Worm (Caenorhabditis elegans) whole organism, mixed stage, embryonic: Measurements from ENCODE around the gene F13D12.3.

Experiments
- M03D4.4 ChIP-seq: sonication (generic microtip); optimal IDR thresholded peaks from 2 replicates; lab custom pipeline; 2017; ENCODE audit warnings: mild to moderate bottlenecking, missing genetic modification characterization, missing compliant biosample characterization
- blmp-1 ChIP-seq: fragments of 150-350 bp; optimal IDR thresholded peaks from 2 replicates; lab custom pipeline; 2014; ENCODE audit warnings: missing biosample characterization, missing genetic modification characterization
- ceh-39 ChIP-seq: fragments of 150-350 bp; optimal IDR thresholded peaks from 2 replicates; lab custom pipeline; 2014; ENCODE audit warnings: missing biosample characterization, missing genetic modification characterization
- ceh-43 ChIP-seq: fragments of 200-800 bp; sonication (Bioruptor generic); optimal IDR thresholded peaks from 2 replicates; lab custom pipeline; 2018; ENCODE audit warnings: mild to moderate bottlenecking, missing genetic modification characterization, moderate library complexity, missing compliant biosample characterization
- ceh-83 ChIP-seq: fragments of 200-800 bp; sonication (Bioruptor generic); optimal IDR thresholded peaks from 2 replicates; lab custom pipeline; 2018; ENCODE audit warnings: mild to moderate bottlenecking, missing genetic modification characterization, missing compliant biosample characterization
- ces-1 ChIP-seq: fragments of 150-350 bp; optimal IDR thresholded peaks from 2 replicates; lab custom pipeline; 2014; ENCODE audit warnings: missing biosample characterization, missing genetic modification reagents, missing genetic modification characterization
- cnd-1 ChIP-seq: fragments of 200-800 bp; sonication (Bioruptor generic); optimal IDR thresholded peaks from 2 replicates; lab custom pipeline; 2018; ENCODE audit warnings: mild to moderate bottlenecking, missing genetic modification characterization, missing compliant biosample characterization
- drap-1 ChIP-seq: fragments of 200-800 bp; sonication (Bioruptor generic); optimal IDR thresholded peaks from 3 replicates; lab custom pipeline; 2018; ENCODE audit warnings: mild to moderate bottlenecking, missing genetic modification characterization, missing compliant biosample characterization
- elt-1 ChIP-seq: sonication (generic microtip); optimal IDR thresholded peaks from 2 replicates; lab custom pipeline; 2017; ENCODE audit warnings: missing genetic modification characterization, mild to moderate bottlenecking, missing compliant biosample characterization, antibody characterized with exemption, moderate library complexity, borderline replicate concordance; ENCODE audit not compliant: insufficient read depth
- elt-3 ChIP-seq: fragments of 150-350 bp; optimal IDR thresholded peaks from 2 replicates; lab custom pipeline; 2014; ENCODE audit warnings: missing biosample characterization, missing genetic modification characterization
- flh-1 ChIP-seq: fragments of 200-800 bp; sonication (Bioruptor generic); optimal IDR thresholded peaks from 2 replicates; lab custom pipeline; 2018; ENCODE audit warnings: mild to moderate bottlenecking, missing genetic modification characterization, moderate library complexity, missing compliant biosample characterization
- ham-2 ChIP-seq: fragments of 200-800 bp; sonication (Bioruptor generic); optimal IDR thresholded peaks from 2 replicates; lab custom pipeline; 2018; ENCODE audit warnings: mild to moderate bottlenecking, missing genetic modification characterization, missing compliant biosample characterization
- hlh-1 ChIP-seq: fragments of 150-350 bp; optimal IDR thresholded peaks from 2 replicates; lab custom pipeline; 2014; ENCODE audit warnings: missing biosample characterization, missing genetic modification reagents, missing genetic modification characterization
- lin-13 ChIP-seq: fragments of 150-350 bp; optimal IDR thresholded peaks from 2 replicates; lab custom pipeline; 2014; ENCODE audit warnings: missing biosample characterization, missing genetic modification characterization
- lin-32 ChIP-seq: fragments of 200-800 bp; sonication (Bioruptor generic); optimal IDR thresholded peaks from 2 replicates; lab custom pipeline; 2018; ENCODE audit warnings: mild to moderate bottlenecking, missing genetic modification characterization, missing compliant biosample characterization
- lsy-2 ChIP-seq: fragments of 150-350 bp; optimal IDR thresholded peaks from 2 replicates; lab custom pipeline; 2014; ENCODE audit warnings: missing biosample characterization, missing genetic modification characterization
- mab-5 ChIP-seq: fragments of 150-350 bp; optimal IDR thresholded peaks from 2 replicates; lab custom pipeline; 2014; ENCODE audit warnings: missing biosample characterization, missing genetic modification characterization
- mep-1 ChIP-seq: fragments of 150-350 bp; optimal IDR thresholded peaks from 2 replicates; lab custom pipeline; 2017; ENCODE audit warnings: missing biosample characterization, missing genetic modification reagents, missing genetic modification characterization, inconsistent platforms
- mls-2 ChIP-seq: sonication (generic microtip); optimal IDR thresholded peaks from 2 replicates; lab custom pipeline; 2016; ENCODE audit warnings: mild to moderate bottlenecking, missing genetic modification characterization, moderate library complexity, missing compliant biosample characterization
- nhr-12 ChIP-seq: fragments of 150-350 bp; optimal IDR thresholded peaks from 2 replicates; lab custom pipeline; 2014; ENCODE audit warnings: missing biosample characterization, missing genetic modification characterization
- nhr-2 ChIP-seq: fragments of 150-350 bp; optimal IDR thresholded peaks from 2 replicates; lab custom pipeline; 2014; ENCODE audit warnings: missing biosample characterization, missing genetic modification characterization
- nhr-237 ChIP-seq: fragments of 150-350 bp; optimal IDR thresholded peaks from 2 replicates; lab custom pipeline; 2014; ENCODE audit warnings: missing biosample characterization, missing genetic modification characterization
- nhr-28 ChIP-seq: fragments of 150-350 bp; optimal IDR thresholded peaks from 2 replicates; lab custom pipeline; 2014; ENCODE audit warnings: missing biosample characterization, missing genetic modification characterization
- nhr-76 ChIP-seq: sonication (generic microtip); optimal IDR thresholded peaks from 2 replicates; lab custom pipeline; 2017; ENCODE audit warnings: missing biosample characterization, missing genetic modification characterization
- pha-4 ChIP-seq: fragments of 150-350 bp; optimal IDR thresholded peaks from 2 replicates; lab custom pipeline; 2018; ENCODE audit warnings: missing biosample characterization, missing genetic modification reagents, missing genetic modification characterization
- sem-2 ChIP-seq: fragments of 200-800 bp; sonication (Bioruptor generic); optimal IDR thresholded peaks from 2 replicates; lab custom pipeline; 2018; ENCODE audit warnings: mild to moderate bottlenecking, missing genetic modification characterization, missing compliant biosample characterization
- snpc-4 ChIP-seq: fragments of 150-350 bp; optimal IDR thresholded peaks from 2 replicates; lab custom pipeline; 2014; ENCODE audit warnings: missing biosample characterization, missing genetic modification characterization
- sptf-1 ChIP-seq: sonication (generic microtip); optimal IDR thresholded peaks from 2 replicates; lab custom pipeline; 2017; ENCODE audit warnings: mild to moderate bottlenecking, missing genetic modification characterization, moderate library complexity, missing compliant biosample characterization
- unc-120 ChIP-seq: sonication (generic microtip); optimal IDR thresholded peaks from 2 replicates; lab custom pipeline; 2017; ENCODE audit warnings: missing genetic modification characterization, missing compliant biosample characterization; ENCODE audit not compliant: poor library complexity, severe bottlenecking
- unc-62 ChIP-seq: fragments of 150-350 bp; optimal IDR thresholded peaks from 2 replicates; lab custom pipeline; 2014; ENCODE audit warnings: missing biosample characterization, missing genetic modification reagents, missing genetic modification characterization
- zip-8 ChIP-seq: fragments of 150-350 bp; optimal IDR thresholded peaks from 2 replicates; lab custom pipeline; 2014; ENCODE audit warnings: missing biosample characterization, missing genetic modification characterization
- ztf-11 ChIP-seq: fragments of 150-350 bp; optimal IDR thresholded peaks from 2 replicates; lab custom pipeline; 2014; ENCODE audit warnings: missing biosample characterization, missing genetic modification characterization

F13D12.3 gene

ce11 chrII:11713569-11713968 is 6.6 kb upstream of the F13D12.3 start, which contains the start of gene F13D12.10:
TSS of gene F13D12.10 (plus strand) at chrII:11713799.
- TF ChIP-seq M03D4.4 (tag; lab: Kevin White, UChicago) (no peak), unc-120 (tag; lab: Kevin White, UChicago) (peak; percentile 7), sem-2 (GFP tag; lab: Kevin White, UChicago) (no peak), nhr-237 (no peak), hlh-1 (tag; lab: Kevin White, UChicago) (peak; percentile 95)
- TF ChIP-seq, all 35 proteins: peak for 2

DNA sequence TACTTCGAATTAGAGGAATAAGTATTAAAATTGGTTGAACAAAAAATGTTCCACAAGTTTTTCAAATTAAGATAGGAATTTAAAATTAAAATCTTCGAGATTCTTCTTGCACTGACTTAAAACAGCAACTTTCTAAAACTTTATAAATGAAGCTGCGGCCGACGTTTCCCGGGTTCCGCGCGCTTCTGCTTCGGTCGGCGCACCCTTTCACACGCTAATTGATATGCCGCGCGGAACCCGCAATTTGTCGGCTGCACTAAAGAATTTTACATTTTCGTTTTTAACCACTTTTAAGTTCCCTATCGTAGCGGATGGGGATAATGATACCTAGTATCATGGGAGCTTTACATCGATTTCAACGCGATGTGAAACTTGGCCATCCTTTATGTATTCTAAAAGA is 5.5 kb upstream of the F13D12.3 start:
- no peak for TF ChIP-seq ces-1 (GFP tag; lab: Kevin White, UChicago)

DNA sequence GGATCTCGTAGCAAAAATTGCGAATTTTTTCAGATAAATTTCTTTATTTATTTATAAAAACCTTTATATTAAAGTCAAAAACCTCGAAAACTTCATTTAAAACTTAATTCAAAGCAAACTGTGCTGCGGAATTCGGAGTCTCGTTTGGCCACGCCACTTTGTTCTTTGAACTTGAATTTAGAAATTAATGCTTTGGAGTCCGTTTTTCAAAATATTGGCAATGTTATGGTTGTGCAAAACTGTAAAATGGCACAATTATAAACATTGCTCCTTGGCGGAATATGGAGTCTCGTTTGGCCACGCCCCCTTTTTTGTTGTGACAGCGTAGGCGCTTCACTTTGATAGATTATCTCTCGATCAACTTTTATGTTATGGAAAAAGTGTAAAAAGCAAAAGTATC is 669 bp upstream of the F13D12.3 start:
- TF ChIP-seq ztf-11 (tag; lab: Kevin White, UChicago) (no peak), nhr-12 (tag; lab: Kevin White, UChicago) (no peak), lin-13 (tag; lab: Kevin White, UChicago) (no peak), nhr-28 (tag; lab: Kevin White, UChicago) (no peak), snpc-4 (tag; lab: Kevin White, UChicago) (no peak), ces-1 (GFP tag; lab: Kevin White, UChicago) (no peak), ham-2 (GFP tag; lab: Kevin White, UChicago) (no peak), M03D4.4 (tag; lab: Kevin White, UChicago) (no peak), lin-32 (GFP tag; lab: Kevin White, UChicago) (no peak), mls-2 (tag; lab: Kevin White, UChicago) (no peak), elt-3 (tag; lab: Kevin White, UChicago) (no peak), lsy-2 (no peak), mep-1 (tag; lab: Kevin White, UChicago) (no peak), nhr-2 (tag; lab: Kevin White, UChicago) (no peak), flh-1 (GFP tag; lab: Kevin White, UChicago) (no peak), ceh-83 (GFP tag; lab: Kevin White, UChicago) (no peak), hlh-1 (tag; lab: Kevin White, UChicago) (no peak), sptf-1 (tag; lab: Kevin White, UChicago) (no peak)

- TF ChIP-seq cnd-1 (tag; lab: Kevin White, UChicago) (no peak), nhr-237 (no peak), ceh-39 (tag; lab: Kevin White, UChicago) (no peak)
Observed at ce11 chrII:11720819-11721218, 617 bp downstream of the F13D12.3 start.

ce11 chrII:11721604-11722003 is 1.4 kb downstream of the F13D12.3 start:
- TF ChIP-seq unc-62 (GFP tag; lab: Kevin White, UChicago) (no peak), ceh-83 (GFP tag; lab: Kevin White, UChicago) (no peak), blmp-1 (tag; lab: Kevin White, UChicago) (no peak), snpc-4 (tag; lab: Kevin White, UChicago) (no peak), mep-1 (tag; lab: Kevin White, UChicago) (no peak), nhr-28 (tag; lab: Kevin White, UChicago) (no peak), nhr-2 (tag; lab: Kevin White, UChicago) (no peak), flh-1 (GFP tag; lab: Kevin White, UChicago) (no peak), lin-32 (GFP tag; lab: Kevin White, UChicago) (no peak)
- TF ChIP-seq, all 35 proteins: peak for 0

ce11 chrII:11722164-11722563 is 2.0 kb downstream of the F13D12.3 start:
- TF ChIP-seq elt-1 (no peak), nhr-28 (tag; lab: Kevin White, UChicago) (no peak), nhr-76 (tag; lab: Kevin White, UChicago) (no peak), unc-62 (GFP tag; lab: Kevin White, UChicago) (no peak), snpc-4 (tag; lab: Kevin White, UChicago) (no peak), drap-1 (GFP tag; lab: Kevin White, UChicago) (no peak), zip-8 (no peak), ceh-43 (GFP tag; lab: Kevin White, UChicago) (no peak), sem-2 (GFP tag; lab: Kevin White, UChicago) (no peak), cnd-1 (tag; lab: Kevin White, UChicago) (no peak), nhr-237 (no peak), mab-5 (tag; lab: Kevin White, UChicago) (no peak), lin-32 (GFP tag; lab: Kevin White, UChicago) (no peak), M03D4.4 (tag; lab: Kevin White, UChicago) (no peak), pha-4 (no peak), ham-2 (GFP tag; lab: Kevin White, UChicago) (no peak)
